Worm (Caenorhabditis elegans) whole organism, late embryonic: ENCODE measurements around the gene nhr-267.

ENCODE experiments used
- C08G9.2 ChIP-seq: sonication (generic microtip); optimal IDR thresholded peaks from 2 replicates; lab custom pipeline; 2016; ENCODE audit warnings: mild to moderate bottlenecking, missing genetic modification characterization, moderate library complexity, missing compliant biosample characterization
- C38D4.7 ChIP-seq: fragments of 200-800 bp; sonication (Bioruptor generic); optimal IDR thresholded peaks from 2 replicates; lab custom pipeline; 2018; ENCODE audit warnings: mild to moderate bottlenecking, missing genetic modification characterization, moderate library complexity, missing compliant biosample characterization
- F13H6.1 ChIP-seq: sonication (generic microtip); optimal IDR thresholded peaks from 2 replicates; lab custom pipeline; 2016; ENCODE audit warnings: missing genetic modification characterization, missing compliant biosample characterization
- Y22D7AL.16 ChIP-seq: sonication (generic microtip); optimal IDR thresholded peaks from 2 replicates; lab custom pipeline; 2016; ENCODE audit warnings: missing genetic modification characterization, missing compliant biosample characterization
- ahr-1 ChIP-seq: sonication (generic microtip); optimal IDR thresholded peaks from 2 replicates; lab custom pipeline; 2016; ENCODE audit warnings: missing genetic modification characterization, missing compliant biosample characterization
- ama-1 ChIP-seq: fragments of 150-350 bp; optimal IDR thresholded peaks from 2 replicates; lab custom pipeline; 2014
- ceh-14 ChIP-seq: sonication (generic microtip); optimal IDR thresholded peaks from 2 replicates; lab custom pipeline; 2016; ENCODE audit warnings: missing genotype, missing genetic modification characterization, missing compliant biosample characterization
- ceh-18 ChIP-seq: sonication (generic microtip); optimal IDR thresholded peaks from 2 replicates; lab custom pipeline; 2016; ENCODE audit warnings: missing genetic modification characterization, missing compliant biosample characterization
- ceh-2 ChIP-seq: sonication (generic microtip); optimal IDR thresholded peaks from 2 replicates; lab custom pipeline; 2016; ENCODE audit warnings: missing genotype, missing genetic modification characterization, missing compliant biosample characterization
- ceh-22 ChIP-seq: sonication (generic microtip); optimal IDR thresholded peaks from 2 replicates; lab custom pipeline; 2017; ENCODE audit warnings: missing biosample characterization, missing genetic modification characterization
- ceh-30 ChIP-seq: fragments of 150-350 bp; optimal IDR thresholded peaks from 2 replicates; lab custom pipeline; 2014; ENCODE audit warnings: missing biosample characterization, missing genetic modification characterization
- ceh-31 ChIP-seq: sonication (generic microtip); optimal IDR thresholded peaks from 2 replicates; lab custom pipeline; 2016; ENCODE audit warnings: missing genetic modification characterization, missing compliant biosample characterization
- ceh-45 ChIP-seq: fragments of 200-800 bp; sonication (Bioruptor generic); IDR thresholded peaks from 2 replicates; pipeline ENCODE4 v1.3.6; 2022; ENCODE audit warnings: missing genetic modification reagents, missing genetic modification characterization, missing compliant biosample characterization
- ceh-48 ChIP-seq: sonication (generic microtip); optimal IDR thresholded peaks from 2 replicates; lab custom pipeline; 2016; ENCODE audit warnings: missing genetic modification characterization, inconsistent platforms, missing compliant biosample characterization
- ceh-9 ChIP-seq: sonication (generic microtip); optimal IDR thresholded peaks from 2 replicates; lab custom pipeline; 2016; ENCODE audit warnings: mild to moderate bottlenecking, missing genetic modification characterization, inconsistent platforms, missing compliant biosample characterization
- che-1 ChIP-seq: sonication (generic microtip); optimal IDR thresholded peaks from 2 replicates; lab custom pipeline; 2016; ENCODE audit warnings: mild to moderate bottlenecking, missing genetic modification characterization, missing compliant biosample characterization
- dmd-4 ChIP-seq: sonication (generic microtip); optimal IDR thresholded peaks from 2 replicates; lab custom pipeline; 2016; ENCODE audit warnings: borderline replicate concordance, missing genetic modification characterization, missing compliant biosample characterization
- dve-1 ChIP-seq: sonication (generic microtip); optimal IDR thresholded peaks from 2 replicates; lab custom pipeline; 2017; ENCODE audit warnings: antibody characterized with exemption, mild to moderate bottlenecking, missing genetic modification characterization, missing compliant biosample characterization
- elt-2 ChIP-seq: sonication (generic microtip); optimal IDR thresholded peaks from 2 replicates; lab custom pipeline; 2016; ENCODE audit warnings: missing genetic modification reagents, missing genetic modification characterization, missing compliant biosample characterization
- elt-4 ChIP-seq: sonication (generic microtip); optimal IDR thresholded peaks from 2 replicates; lab custom pipeline; 2016; ENCODE audit warnings: missing genetic modification characterization, missing compliant biosample characterization
- ets-4 ChIP-seq: sonication (generic microtip); optimal IDR thresholded peaks from 2 replicates; lab custom pipeline; 2016; ENCODE audit warnings: missing genetic modification characterization, missing compliant biosample characterization
- fkh-10 ChIP-seq: fragments of 150-350 bp; optimal IDR thresholded peaks from 2 replicates; lab custom pipeline; 2014; ENCODE audit warnings: missing biosample characterization, missing genetic modification reagents, missing genetic modification characterization
- fkh-6 ChIP-seq: sonication (generic microtip); optimal IDR thresholded peaks from 2 replicates; lab custom pipeline; 2016; ENCODE audit warnings: missing genetic modification characterization, missing compliant biosample characterization
- hlh-15 ChIP-seq: sonication (generic microtip); optimal IDR thresholded peaks from 2 replicates; lab custom pipeline; 2016; ENCODE audit warnings: missing genetic modification characterization, missing compliant biosample characterization
- hlh-30 ChIP-seq: sonication (generic microtip); optimal IDR thresholded peaks from 2 replicates; lab custom pipeline; 2017; ENCODE audit warnings: antibody characterized with exemption, missing genetic modification characterization, missing compliant biosample characterization; ENCODE audit not compliant: insufficient read depth
- hlh-6 ChIP-seq: sonication (generic microtip); optimal IDR thresholded peaks from 2 replicates; lab custom pipeline; 2016; ENCODE audit warnings: missing genotype, missing genetic modification characterization, missing compliant biosample characterization
- hlh-8 ChIP-seq: sonication (generic microtip); optimal IDR thresholded peaks from 2 replicates; lab custom pipeline; 2016; ENCODE audit warnings: missing genotype, missing genetic modification characterization, missing compliant biosample characterization
- lim-6 ChIP-seq: sonication (generic microtip); optimal IDR thresholded peaks from 2 replicates; lab custom pipeline; 2016; ENCODE audit warnings: missing genetic modification characterization, missing compliant biosample characterization
- lin-11 ChIP-seq: fragments of 200-800 bp; sonication (Bioruptor generic); optimal IDR thresholded peaks from 2 replicates; lab custom pipeline; 2018; ENCODE audit warnings: mild to moderate bottlenecking, missing genetic modification characterization, missing compliant biosample characterization
- madf-2 ChIP-seq: sonication (generic microtip); optimal IDR thresholded peaks from 2 replicates; lab custom pipeline; 2017; ENCODE audit warnings: missing genetic modification characterization, missing compliant biosample characterization
- mec-3 ChIP-seq: sonication (generic microtip); optimal IDR thresholded peaks from 2 replicates; lab custom pipeline; 2016; ENCODE audit warnings: borderline replicate concordance, missing genetic modification characterization, missing compliant biosample characterization
- nhr-11 ChIP-seq: fragments of 150-350 bp; optimal IDR thresholded peaks from 2 replicates; lab custom pipeline; 2014; ENCODE audit warnings: missing biosample characterization, missing genetic modification characterization
- nhr-232 ChIP-seq: sonication (generic microtip); optimal IDR thresholded peaks from 2 replicates; lab custom pipeline; 2016; ENCODE audit warnings: missing genetic modification characterization, missing compliant biosample characterization
- odd-2 ChIP-seq: sonication (generic microtip); optimal IDR thresholded peaks from 2 replicates; lab custom pipeline; 2017; ENCODE audit warnings: antibody characterized with exemption, mild to moderate bottlenecking, missing genetic modification characterization, missing compliant biosample characterization
- pag-3 ChIP-seq: sonication (generic microtip); optimal IDR thresholded peaks from 2 replicates; lab custom pipeline; 2016; ENCODE audit warnings: missing compliant biosample characterization, missing genetic modification characterization, borderline replicate concordance
- pat-9 ChIP-seq: fragments of 200-800 bp; sonication (Bioruptor generic); optimal IDR thresholded peaks from 2 replicates; lab custom pipeline; 2018; ENCODE audit warnings: mild to moderate bottlenecking, missing genetic modification characterization, moderate library complexity, missing compliant biosample characterization
- pax-1 ChIP-seq: fragments of 150-350 bp; optimal IDR thresholded peaks from 2 replicates; lab custom pipeline; 2014; ENCODE audit warnings: missing biosample characterization, missing genetic modification characterization
- pha-4 ChIP-seq: fragments of 150-350 bp; optimal IDR thresholded peaks from 2 replicates; lab custom pipeline; 2018; ENCODE audit warnings: missing biosample characterization, missing genetic modification reagents, missing genetic modification characterization
- pqm-1 ChIP-seq: sonication (generic microtip); optimal IDR thresholded peaks from 2 replicates; lab custom pipeline; 2016; ENCODE audit warnings: missing genetic modification characterization, missing compliant biosample characterization
- pros-1 ChIP-seq: fragments of 150-350 bp; optimal IDR thresholded peaks from 2 replicates; lab custom pipeline; 2014; ENCODE audit warnings: missing biosample characterization, missing genetic modification reagents, missing genetic modification characterization
- rnt-1 ChIP-seq: sonication (generic microtip); optimal IDR thresholded peaks from 2 replicates; lab custom pipeline; 2016; ENCODE audit warnings: missing genetic modification characterization, missing compliant biosample characterization
- sdc-2 ChIP-seq: sonication (generic microtip); optimal IDR thresholded peaks from 2 replicates; lab custom pipeline; 2016; ENCODE audit warnings: missing genotype, missing genetic modification characterization, missing compliant biosample characterization
- sox-2 ChIP-seq: fragments of 200-800 bp; sonication (Bioruptor generic); IDR thresholded peaks from 2 replicates; pipeline ENCODE4 v1.3.6; 2022; ENCODE audit warnings: missing genetic modification reagents, missing genetic modification characterization, missing compliant biosample characterization
- sox-4 ChIP-seq: sonication (generic microtip); optimal IDR thresholded peaks from 2 replicates; lab custom pipeline; 2017; ENCODE audit warnings: mild to moderate bottlenecking, missing genetic modification characterization, inconsistent platforms, missing compliant biosample characterization
- syd-9 ChIP-seq: sonication (generic microtip); optimal IDR thresholded peaks from 2 replicates; lab custom pipeline; 2016; ENCODE audit warnings: mild to moderate bottlenecking, missing genetic modification characterization, moderate library complexity, missing compliant biosample characterization
- tbx-2 ChIP-seq: sonication (generic microtip); optimal IDR thresholded peaks from 2 replicates; lab custom pipeline; 2016; ENCODE audit warnings: missing genetic modification characterization, missing compliant biosample characterization
- tbx-7 ChIP-seq: sonication (generic microtip); optimal IDR thresholded peaks from 2 replicates; lab custom pipeline; 2016; ENCODE audit warnings: missing genotype, missing genetic modification characterization, missing compliant biosample characterization
- ttx-3 ChIP-seq: sonication (generic microtip); optimal IDR thresholded peaks from 2 replicates; lab custom pipeline; 2016; ENCODE audit warnings: missing genetic modification reagents, missing genetic modification characterization, missing compliant biosample characterization
- unc-3 ChIP-seq, 2 experiments: fragments of 200-800 bp in 1 of 2; sonication (Bioruptor generic) in 1 of 2; sonication (generic microtip) in 1 of 2; conservative IDR thresholded peaks in 1 of 2; optimal IDR thresholded peaks in 1 of 2; 2 replicates each; pipeline versions ENCODE4 v1.3.6 to Lab custom; 2016 to 2022; ENCODE audit warnings: missing compliant biosample characterization in 2 of 2, missing genetic modification characterization in 2 of 2, missing genetic modification reagents in 1 of 2
- unc-42 ChIP-seq: sonication (generic microtip); optimal IDR thresholded peaks from 2 replicates; lab custom pipeline; 2016; ENCODE audit warnings: missing genotype, missing genetic modification characterization, missing compliant biosample characterization
- unc-55 ChIP-seq: sonication (generic microtip); optimal IDR thresholded peaks from 2 replicates; lab custom pipeline; 2017; ENCODE audit warnings: missing biosample characterization, missing genetic modification reagents, missing genetic modification characterization
- zip-5 ChIP-seq: sonication (generic microtip); optimal IDR thresholded peaks from 2 replicates; lab custom pipeline; 2016; ENCODE audit warnings: missing genetic modification characterization, missing compliant biosample characterization
- ztf-16 ChIP-seq: sonication (generic microtip); optimal IDR thresholded peaks from 2 replicates; lab custom pipeline; 2017; ENCODE audit warnings: missing genetic modification characterization, missing compliant biosample characterization

Gene nhr-267

DNA sequence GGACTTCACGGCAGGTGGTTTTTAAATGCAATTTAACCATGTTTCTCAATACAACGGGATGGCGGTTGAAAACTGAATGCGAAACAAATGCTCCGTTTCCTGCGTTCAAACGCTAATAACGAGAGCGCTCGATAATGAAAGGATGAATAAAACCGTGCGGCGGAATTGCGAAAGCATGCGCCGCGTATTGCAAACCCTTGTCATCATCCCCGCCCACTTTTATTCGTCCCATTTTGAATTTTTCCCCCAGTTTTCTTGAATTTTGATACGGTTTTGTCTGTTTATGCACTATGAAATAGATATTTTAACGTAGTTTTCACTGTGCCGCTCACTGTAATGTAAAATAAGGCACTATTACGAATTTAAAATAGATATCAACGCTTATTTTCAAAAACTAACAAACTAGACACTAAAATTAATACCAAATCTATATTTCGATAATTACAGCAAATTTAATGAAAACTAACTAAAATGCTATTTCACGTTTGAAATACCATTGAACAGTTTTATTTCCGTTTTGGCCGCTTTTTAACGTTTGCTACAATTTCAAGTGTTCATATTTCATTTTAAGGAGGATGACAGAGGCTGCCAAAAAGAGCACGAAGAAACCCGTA, 30.0 kb upstream of the nhr-267 start, which contains the start of the genes F49C12.9 and rpn-7:
Gene F49C12.9, minus strand, starts transcription at position 148 of the 614 bp plus-strand sequence.
Gene rpn-7, plus strand, starts transcription at position 564 of the 614 bp plus-strand sequence.
- peak; percentile 72 for TF ChIP-seq sox-2
- peak; percentile 72 for TF ChIP-seq nhr-232 (tag; lab: Kevin White, UChicago)
- peak; percentile 51 for TF ChIP-seq hlh-6 (tag; lab: Kevin White, UChicago)
- no peak for TF ChIP-seq ceh-30 (tag; lab: Kevin White, UChicago)
- TF ChIP-seq pha-4 (tag; lab: Kevin White, UChicago): no peak
- TF ChIP-seq ceh-31: peak; percentile 64
- no peak for TF ChIP-seq sdc-2 (tag; lab: Kevin White, UChicago)
- TF ChIP-seq zip-5 (tag; lab: Kevin White, UChicago): peak; percentile 44
- TF ChIP-seq ets-4 (tag; lab: Kevin White, UChicago): no peak
- TF ChIP-seq hlh-30 (tag; lab: Kevin White, UChicago): no peak
- peak; percentile 73 for TF ChIP-seq ttx-3 (tag; lab: Kevin White, UChicago)
- TF ChIP-seq che-1 (tag; lab: Kevin White, UChicago): peak; percentile 43
- peak; percentile 64 for TF ChIP-seq pat-9 (tag; lab: Kevin White, UChicago)
- TF ChIP-seq fkh-10: no peak
- TF ChIP-seq C38D4.7 (GFP tag; lab: Kevin White, UChicago): peak; percentile 61
- TF ChIP-seq F13H6.1 (tag; lab: Kevin White, UChicago): peak; percentile 35
- no peak for TF ChIP-seq tbx-7
- TF ChIP-seq elt-2 (tag; lab: Kevin White, UChicago): peak; percentile 82
- peak; percentile 0 for TF ChIP-seq ahr-1 (tag; lab: Kevin White, UChicago)
- no peak for TF ChIP-seq madf-2
- TF ChIP-seq ceh-2 (tag; lab: Kevin White, UChicago): peak; percentile 62
- no peak for TF ChIP-seq Y22D7AL.16
- no peak for TF ChIP-seq pros-1
- TF ChIP-seq rnt-1 (tag; lab: Kevin White, UChicago): peak; percentile 42
- no peak for TF ChIP-seq nhr-11
- TF ChIP-seq ceh-22 (tag; lab: Kevin White, UChicago): no peak
- TF ChIP-seq unc-3 (GFP tag; conservative IDR thresholded peaks at IDR 0.05; lab: Robert Waterston, UW): no peak
- TF ChIP-seq unc-3 (tag; optimal IDR thresholded peaks at IDR 0.05; lab: Kevin White, UChicago): peak; percentile 62
- no peak for TF ChIP-seq hlh-8 (tag; lab: Kevin White, UChicago)
- peak; percentile 73 for TF ChIP-seq ceh-14 (tag; lab: Kevin White, UChicago)
- TF ChIP-seq pag-3: no peak
- TF ChIP-seq sox-4 (tag; lab: Kevin White, UChicago): no peak
- peak; percentile 19 for TF ChIP-seq lim-6 (tag; lab: Kevin White, UChicago)
- TF ChIP-seq ceh-18 (tag; lab: Kevin White, UChicago): peak; percentile 34
- peak; percentile 31 for TF ChIP-seq odd-2
- TF ChIP-seq ceh-48 (tag; lab: Kevin White, UChicago): peak; percentile 59
- TF ChIP-seq syd-9 (tag; lab: Kevin White, UChicago): peak; percentile 24
- TF ChIP-seq unc-55: no peak
- no peak for TF ChIP-seq ceh-9 (tag; lab: Kevin White, UChicago)
- TF ChIP-seq pqm-1 (tag; lab: Kevin White, UChicago): no peak
- TF ChIP-seq C08G9.2 (tag; lab: Kevin White, UChicago): peak; percentile 23
- no peak for TF ChIP-seq dve-1 (tag; lab: Kevin White, UChicago)
- TF ChIP-seq pax-1 (tag; lab: Kevin White, UChicago): no peak
- peak; percentile 65 for TF ChIP-seq fkh-6 (tag; lab: Kevin White, UChicago)
- TF ChIP-seq ztf-16: peak; percentile 49
- TF ChIP-seq unc-42 (tag; lab: Kevin White, UChicago): peak; percentile 65
- no peak for TF ChIP-seq ama-1 (lab: Kevin White, UChicago)
- TF ChIP-seq elt-4 (tag; lab: Kevin White, UChicago): no peak
- peak; percentile 59 for TF ChIP-seq hlh-15 (tag; lab: Kevin White, UChicago)
- 0 out of 2 replicates have a peak, but pooled peaks have one; percentile 42 for TF ChIP-seq ceh-45 (GFP tag; lab: Robert Waterston, UW)
- TF ChIP-seq dmd-4 (tag; lab: Kevin White, UChicago): no peak
- TF ChIP-seq mec-3 (tag; lab: Kevin White, UChicago): no peak
- TF ChIP-seq tbx-2 (tag; lab: Kevin White, UChicago): peak; percentile 79
- TF ChIP-seq lin-11: peak; percentile 25
